Fruit fly (Drosophila melanogaster) whole organism, wandering third instar larva: Measurements from ENCODE around the gene CG31515.

Source experiments
- OdsH ChIP-seq: fragments of 200-800 bp; sonication (Bioruptor generic); optimal IDR thresholded peaks from 2 replicates; lab custom pipeline; 2016; ENCODE audit warnings: missing biosample characterization, mild to moderate bottlenecking, missing genetic modification characterization
- Vsx2 ChIP-seq: fragments of 200-300, 225-300 bp; sonication (Bioruptor generic); optimal IDR thresholded peaks from 2 replicates; lab custom pipeline; 2018; ENCODE audit warnings: missing biosample characterization, missing genetic modification characterization; ENCODE audit not compliant: partially characterized antibody
- psq ChIP-seq: fragments of 200-800 bp; sonication (Bioruptor generic); optimal IDR thresholded peaks from 3 replicates; lab custom pipeline; 2017; ENCODE audit warnings: missing biosample characterization, mild to moderate bottlenecking, missing genetic modification characterization, moderate library complexity

- TF ChIP-seq OdsH (GFP tag; lab: Kevin White, UChicago) (no peak), Vsx2 (GFP tag; lab: Kevin White, UChicago) (no peak), psq (GFP tag; lab: Kevin White, UChicago) (no peak)
Measured at dm6 chr3R:23383723-23384122, 5.0 kb downstream of the CG31515 start.
